Worm (Caenorhabditis elegans): ENCODE results near the gene npp-8.
"Not testable (repeated sequence)": the region's sequence is repeated elsewhere in the genome, so short reads cannot be mapped to it uniquely, and the experiment has no call there.

npp-8 gene

DNA sequence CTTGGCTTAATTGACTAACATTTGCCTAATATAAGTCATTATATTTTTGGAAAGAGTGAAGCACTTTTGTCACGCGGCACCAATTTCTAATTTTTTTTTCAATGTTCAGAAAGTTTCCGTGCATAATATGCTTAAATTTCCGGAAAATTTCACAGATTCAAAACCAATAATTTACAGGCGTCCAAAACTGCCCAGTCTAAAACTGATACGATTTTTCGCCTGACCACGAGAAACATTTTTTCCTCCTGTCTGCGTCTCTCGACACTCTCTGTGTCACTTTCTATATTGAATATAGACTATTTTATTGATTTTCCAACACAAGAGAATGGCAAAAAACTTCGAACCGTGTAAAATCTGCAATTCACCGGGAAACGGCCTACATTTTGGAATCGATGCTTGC is 18.0 kb upstream of the npp-8 start, which contains the start of gene nhr-122:
TSS of gene nhr-122 (plus strand) at position 301 of the 400 bp plus-strand sequence.
- TF ChIP-seq him-1 (tag; optimal IDR thresholded peaks at IDR 0.05) (no peak), hlh-26 (GFP tag; conservative IDR thresholded peaks at IDR 0.05) (no peak), snpc-4 (GFP tag; optimal IDR thresholded peaks at IDR 0.05) (no peak), snpc-4 (tag; optimal IDR thresholded peaks at IDR 0.05) (no peak), cebp-1 (GFP tag; IDR thresholded peaks at IDR 0.05) (no peak), cebp-1 (tag; optimal IDR thresholded peaks at IDR 0.05) (no peak), hrde-1 (tag; optimal IDR thresholded peaks at IDR 0.05; ENCODE audit: borderline replicate concordance) (no peak), ztf-28 (GFP tag; IDR thresholded peaks at IDR 0.05) (no peak), sptf-2 (GFP tag; optimal IDR thresholded peaks at IDR 0.05) (no peak), hmg-1.2 (GFP tag; IDR thresholded peaks at IDR 0.05) (peak; percentile 31; the same call in 1 of the 2 replicates)

DNA sequence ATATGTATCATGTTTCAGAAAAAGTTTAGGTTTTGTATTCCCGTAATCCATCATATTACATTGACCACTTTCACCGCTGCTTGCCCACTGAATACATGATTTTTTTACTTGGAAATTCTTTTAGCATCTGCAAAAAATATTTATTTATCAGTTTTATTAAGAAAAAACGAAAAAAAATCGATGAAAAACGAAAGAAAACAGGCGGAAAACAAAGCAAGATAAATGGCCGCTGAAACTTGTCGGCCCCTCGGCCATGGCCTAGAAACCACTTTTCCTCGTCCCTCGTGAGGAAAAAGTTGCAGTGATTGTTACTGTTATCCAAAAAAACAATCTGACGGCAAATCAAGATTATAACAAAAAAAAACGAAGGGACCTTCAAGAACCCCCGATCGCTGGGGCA is 14.3 kb upstream of the npp-8 start, which contains the start of gene dsl-3:
TSS of gene dsl-3 (plus strand) at position 301 of the 400 bp plus-strand sequence.
- TF ChIP-seq mes-4 (tag; optimal IDR thresholded peaks at IDR 0.05); F37B4.10 (GFP tag; IDR thresholded peaks at IDR 0.05); nhr-80 (tag; optimal IDR thresholded peaks at IDR 0.05): not testable (repeated sequence)

ce11 chrIV:1605276-1605762 is 9.7 kb upstream of the npp-8 start, which contains the start of gene Y41D4B.11:
Gene Y41D4B.11 (plus strand): TSS chrIV:1605712.
- TF ChIP-seq tbp1 (GFP tag; optimal IDR thresholded peaks at IDR 0.05) (no peak), unc-62 (GFP tag; optimal IDR thresholded peaks at IDR 0.05) (no peak), aptf-2 (GFP tag; conservative IDR thresholded peaks at IDR 0.05) (no peak), Y95B8A.8 (GFP tag; IDR thresholded peaks at IDR 0.05) (no peak), hsf-1 (GFP tag; IDR thresholded peaks at IDR 0.05) (no peak), lsl-1 (GFP tag; optimal IDR thresholded peaks at IDR 0.05) (no peak), C06A6.2 (GFP tag; conservative IDR thresholded peaks at IDR 0.05) (no peak)

DNA sequence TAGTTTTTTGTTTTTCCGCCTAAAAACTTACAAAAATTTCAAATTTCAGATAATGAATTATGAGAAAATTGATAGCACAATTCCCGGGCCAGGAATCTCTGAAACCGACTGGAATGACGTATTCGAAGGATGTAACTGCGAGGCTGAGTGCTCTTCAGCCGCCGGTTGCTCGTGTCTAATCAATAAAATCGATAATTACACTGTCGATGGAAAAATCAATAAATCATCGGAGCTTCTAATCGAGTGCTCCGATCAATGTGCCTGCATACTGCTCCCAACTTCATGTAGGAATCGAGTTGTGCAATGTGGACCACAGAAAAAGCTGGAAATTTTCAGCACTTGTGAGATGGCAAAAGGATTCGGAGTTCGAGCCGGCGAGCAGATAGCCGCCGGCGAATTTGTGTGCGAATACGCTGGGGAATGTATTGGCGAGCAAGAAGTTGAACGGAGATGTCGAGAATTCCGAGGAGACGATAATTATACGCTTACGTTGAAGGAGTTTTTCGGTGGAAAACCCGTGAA is 7.4 kb upstream of the npp-8 start:
- TF ChIP-seq lag-1 (GFP tag; IDR thresholded peaks at IDR 0.05) (no peak), cebp-2 (GFP tag; IDR thresholded peaks at IDR 0.05) (no peak), efl-1 (GFP tag; optimal IDR thresholded peaks at IDR 0.05) (no peak), sdz-38 (tag; optimal IDR thresholded peaks at IDR 0.05) (no peak), die-1 (tag; optimal IDR thresholded peaks at IDR 0.05) (no peak), lin-26 (GFP tag; IDR thresholded peaks at IDR 0.05) (no peak), F49E8.2 (tag; optimal IDR thresholded peaks at IDR 0.05; ENCODE audit: insufficient read depth) (no peak), ekl-4 (GFP tag; IDR thresholded peaks at IDR 0.05) (no peak), snpc-4 (GFP tag; optimal IDR thresholded peaks at IDR 0.05) (no peak), snpc-4 (tag; optimal IDR thresholded peaks at IDR 0.05) (no peak), ztf-6 (GFP tag; IDR thresholded peaks at IDR 0.05) (no peak), snpc-3.4 (tag; optimal IDR thresholded peaks at IDR 0.05) (no peak), Y67H2A.10 (GFP tag; conservative IDR thresholded peaks at IDR 0.05) (no peak), hmg-20 (GFP tag; IDR thresholded peaks at IDR 0.05) (no peak), C17E4.6 (GFP tag; IDR thresholded peaks at IDR 0.05) (no peak), F39B2.1 (GFP tag; IDR thresholded peaks at IDR 0.05) (no peak), hmg-1.2 (GFP tag; IDR thresholded peaks at IDR 0.05) (no peak), K11D2.4 (GFP tag; IDR thresholded peaks at IDR 0.05) (no peak)
